Worm (Caenorhabditis elegans): ENCODE results near the gene pqn-13.

- TF ChIP-seq ama-1 (optimal IDR thresholded peaks at IDR 0.05) (no peak), tbx-37 (GFP tag; conservative IDR thresholded peaks at IDR 0.05) (no peak), tra-4 (tag; optimal IDR thresholded peaks at IDR 0.05) (no peak), tbx-11 (GFP tag; IDR thresholded peaks at IDR 0.05) (no peak), hnd-1 (tag; optimal IDR thresholded peaks at IDR 0.05) (no peak), hmbx-1 (tag; optimal IDR thresholded peaks at IDR 0.05) (no peak), aly-1 (tag; optimal IDR thresholded peaks at IDR 0.05) (no peak), ceh-13 (GFP tag; optimal IDR thresholded peaks at IDR 0.05) (no peak), flt-1 (GFP tag; IDR thresholded peaks at IDR 0.05) (no peak), pes-1 (GFP tag; IDR thresholded peaks at IDR 0.05) (no peak), hmg-4 (GFP tag; optimal IDR thresholded peaks at IDR 0.05) (no peak)
These were observed 36.7 kb upstream of the pqn-13 start, which contains the start of gene gcst-1 for ce11 chrV:5712652-5713051.

Data from whole organism, early embryonic.